Worm (Caenorhabditis elegans) whole organism, L4 larva: ENCODE data around the gene scl-19.

Experiments used
- Y48G9A.11 ChIP-seq: fragments of 200-800 bp; sonication (Bioruptor generic); IDR thresholded peaks from 2 replicates; pipeline ENCODE4 v1.3.6; 2022; ENCODE audit warnings: missing genetic modification reagents, missing genetic modification characterization, missing compliant biosample characterization
- Y75B8A.6 ChIP-seq: fragments of 200-800 bp; sonication (Bioruptor generic); IDR thresholded peaks from 2 replicates; pipeline ENCODE4 v1.3.6; 2022; ENCODE audit warnings: missing genetic modification reagents, missing genetic modification characterization, missing compliant biosample characterization
- aha-1 ChIP-seq: fragments of 150-350 bp; peaks from one replicate; lab custom pipeline; 2014; ENCODE audit warnings: missing biosample characterization, missing genetic modification characterization
- attf-4 ChIP-seq: sonication (generic microtip); optimal IDR thresholded peaks from 3 replicates; lab custom pipeline; 2017; ENCODE audit warnings: missing biosample characterization, missing genetic modification characterization
- ces-1 ChIP-seq: fragments of 150-350 bp; sonication (generic microtip); optimal IDR thresholded peaks from 4 replicates; lab custom pipeline; 2014; ENCODE audit warnings: missing biosample characterization, missing genetic modification reagents, missing genetic modification characterization
- ctbp-1 ChIP-seq: fragments of 200-800 bp; sonication (Bioruptor generic); IDR thresholded peaks from 2 replicates; pipeline ENCODE4 v1.3.6; 2022; ENCODE audit warnings: missing genetic modification reagents, missing genetic modification characterization, missing compliant biosample characterization
- daf-19 ChIP-seq: fragments of 200-800 bp; sonication (Bioruptor generic); conservative IDR thresholded peaks from 2 replicates; pipeline ENCODE4 v1.3.6; 2022; ENCODE audit warnings: missing genetic modification characterization, missing compliant biosample characterization
- duxl-1 ChIP-seq: sonication (generic microtip); optimal IDR thresholded peaks from 2 replicates; lab custom pipeline; 2016; ENCODE audit warnings: mild to moderate bottlenecking, missing genetic modification characterization, moderate library complexity, missing compliant biosample characterization; ENCODE audit not compliant: poor library complexity
- egl-43 ChIP-seq: fragments of 200-800 bp; sonication (Bioruptor generic); IDR thresholded peaks from 2 replicates; pipeline ENCODE4 v1.3.6; 2022; ENCODE audit warnings: missing genetic modification reagents, missing genetic modification characterization, missing compliant biosample characterization
- fkh-10 ChIP-seq: fragments of 150-350 bp; optimal IDR thresholded peaks from 2 replicates; lab custom pipeline; 2014; ENCODE audit warnings: missing biosample characterization, missing genetic modification reagents, missing genetic modification characterization
- lin-1 ChIP-seq: fragments of 200-800 bp; sonication (Bioruptor generic); IDR thresholded peaks from 2 replicates; pipeline ENCODE4 v1.3.6; 2022; ENCODE audit warnings: missing genetic modification reagents, missing genetic modification characterization, missing compliant biosample characterization
- lin-29 ChIP-seq: fragments of 200-800 bp; sonication (Bioruptor generic); IDR thresholded peaks from 2 replicates; pipeline ENCODE4 v1.3.6; 2022; ENCODE audit warnings: missing genetic modification reagents, missing genetic modification characterization, missing compliant biosample characterization
- lin-38 ChIP-seq: fragments of 200-800 bp; sonication (Bioruptor generic); IDR thresholded peaks from 2 replicates; pipeline ENCODE4 v1.3.6; 2022; ENCODE audit warnings: missing genetic modification reagents, missing genetic modification characterization, missing compliant biosample characterization
- lsy-2 ChIP-seq, 2 experiments: fragments of 150-350 bp in 1 of 2; sonication (generic microtip) in 1 of 2; optimal IDR thresholded peaks; 2 replicates each; lab custom pipeline; 2014 to 2017; ENCODE audit warnings: missing biosample characterization in 2 of 2, missing genetic modification characterization in 2 of 2
- mep-1 ChIP-seq: fragments of 150-350 bp; sonication (generic microtip); optimal IDR thresholded peaks from 3 replicates; lab custom pipeline; 2014; ENCODE audit warnings: missing biosample characterization, missing genetic modification characterization
- mxl-2 ChIP-seq: fragments of 200-800 bp; sonication (Bioruptor generic); conservative IDR thresholded peaks from 2 replicates; pipeline ENCODE4 v1.3.6; 2022; ENCODE audit warnings: missing genetic modification reagents, missing genetic modification characterization, missing compliant biosample characterization
- nhr-102 ChIP-seq: sonication (generic microtip); optimal IDR thresholded peaks from 2 replicates; lab custom pipeline; 2016; ENCODE audit warnings: mild to moderate bottlenecking, missing genetic modification characterization, moderate library complexity, missing compliant biosample characterization
- nhr-28 ChIP-seq: fragments of 150-350 bp; optimal IDR thresholded peaks from 2 replicates; lab custom pipeline; 2014; ENCODE audit warnings: missing biosample characterization, missing genetic modification characterization
- nhr-6 ChIP-seq: fragments of 150-350 bp; optimal IDR thresholded peaks from 2 replicates; lab custom pipeline; 2014; ENCODE audit warnings: missing biosample characterization, missing genetic modification characterization
- nhr-77 ChIP-seq: fragments of 150-350 bp; optimal IDR thresholded peaks from 2 replicates; lab custom pipeline; 2014; ENCODE audit warnings: missing biosample characterization, missing genetic modification characterization
- pqm-1 ChIP-seq: sonication (generic microtip); optimal IDR thresholded peaks from 2 replicates; lab custom pipeline; 2017; ENCODE audit warnings: missing biosample characterization, missing genetic modification characterization
- set-16 ChIP-seq: fragments of 200-800 bp; sonication (Bioruptor generic); IDR thresholded peaks from 2 replicates; pipeline ENCODE4 v1.3.6; 2022; ENCODE audit warnings: missing genetic modification reagents, missing genetic modification characterization, missing compliant biosample characterization
- skn-1 ChIP-seq: fragments of 150-350 bp; optimal IDR thresholded peaks from 2 replicates; lab custom pipeline; 2014; ENCODE audit warnings: missing biosample characterization, missing genetic modification characterization
- snpc-4 ChIP-seq: fragments of 150-350 bp; optimal IDR thresholded peaks from 2 replicates; lab custom pipeline; 2014; ENCODE audit warnings: missing biosample characterization, missing genetic modification characterization
- spr-3 ChIP-seq: fragments of 200-800 bp; sonication (Bioruptor generic); optimal IDR thresholded peaks from 2 replicates; lab custom pipeline; 2018; ENCODE audit warnings: mild to moderate bottlenecking, missing genetic modification characterization, missing compliant biosample characterization
- tra-1 ChIP-seq: fragments of 200-800 bp; sonication (Bioruptor generic); IDR thresholded peaks from 2 replicates; pipeline ENCODE4 v1.3.6; 2022; ENCODE audit warnings: missing genetic modification reagents, missing genetic modification characterization, missing compliant biosample characterization
- unc-130 ChIP-seq: sonication (generic microtip); optimal IDR thresholded peaks from 2 replicates; lab custom pipeline; 2016; ENCODE audit warnings: missing genetic modification reagents, missing genetic modification characterization, missing compliant biosample characterization
- unc-62 ChIP-seq, 3 experiments: fragments of 150-350 bp in 1 of 3; sonication (generic microtip); optimal IDR thresholded peaks in 2 of 3; peaks in 1 of 3; 1 replicate in 1 of 3; 2 replicates in 2 of 3; lab custom pipeline; 2014 to 2017; ENCODE audit warnings: missing biosample characterization in 3 of 3, missing genetic modification characterization in 3 of 3, missing genetic modification reagents in 3 of 3, missing genotype in 1 of 3
- vab-7 ChIP-seq: fragments of 200-800 bp; sonication (Bioruptor generic); IDR thresholded peaks from 2 replicates; pipeline ENCODE4 v1.3.6; 2022; ENCODE audit warnings: missing genetic modification reagents, missing genetic modification characterization, missing compliant biosample characterization
- zag-1 ChIP-seq: fragments of 150-350 bp; optimal IDR thresholded peaks from 2 replicates; lab custom pipeline; 2014; ENCODE audit warnings: missing biosample characterization, missing genetic modification characterization
- zfp-2 ChIP-seq: sonication (generic microtip); optimal IDR thresholded peaks from 2 replicates; lab custom pipeline; 2016; ENCODE audit warnings: mild to moderate bottlenecking, missing genetic modification characterization, missing compliant biosample characterization
- ztf-11 ChIP-seq: fragments of 150-350 bp; optimal IDR thresholded peaks from 2 replicates; lab custom pipeline; 2014; ENCODE audit warnings: missing biosample characterization, missing genetic modification characterization

The scl-19 gene

DNA sequence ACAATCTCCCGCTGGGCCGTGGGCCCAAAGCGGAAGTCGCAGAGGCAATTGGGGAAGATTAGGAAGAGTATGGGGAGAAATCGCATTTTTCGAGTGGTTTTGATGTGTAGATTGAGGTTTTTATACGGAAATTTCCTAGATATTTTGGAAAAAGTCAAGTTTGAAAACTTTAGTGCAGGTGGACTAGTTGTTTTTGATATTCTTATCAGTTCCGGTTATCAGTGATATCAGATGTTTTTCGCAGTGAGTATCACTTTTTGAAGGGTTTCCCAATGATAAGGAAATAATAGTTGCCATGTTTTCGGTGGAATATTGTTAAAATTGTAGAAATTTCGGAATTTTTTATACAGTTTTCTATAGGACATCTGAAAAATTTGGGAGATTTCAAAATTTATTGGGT, 2.6 kb downstream of the scl-19 start, which contains the start of gene scl-20:
scl-20 (minus strand) TSS at position 101 of the 400 bp plus-strand sequence.
- TF ChIP-seq zag-1 (tag; lab: Kevin White, UChicago) (no peak), tra-1 (GFP tag; lab: Robert Waterston, UW) (no peak), lin-38 (GFP tag; lab: Robert Waterston, UW) (no peak)

DNA sequence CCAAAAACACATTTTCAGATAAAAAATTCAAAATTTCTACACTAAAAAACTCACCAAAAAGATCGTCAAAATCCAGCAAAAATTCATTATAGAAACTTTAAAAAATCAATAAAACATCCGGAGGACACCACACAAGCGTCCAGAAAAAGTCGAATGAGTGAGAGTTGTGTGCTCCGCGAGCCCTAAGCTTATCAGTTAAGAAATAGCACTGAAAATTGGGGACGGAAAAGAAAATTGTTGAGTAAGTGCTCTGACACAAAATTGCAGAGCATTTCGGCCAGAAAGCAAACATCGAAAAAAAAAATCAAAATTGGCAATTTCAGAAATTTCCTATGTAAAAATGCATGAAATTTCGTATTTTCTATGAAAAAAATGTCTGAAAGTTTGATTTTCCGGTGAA, 5.9 kb downstream of the scl-19 start:
- TF ChIP-seq duxl-1 (peak; percentile 93), nhr-6 (tag; lab: Kevin White, UChicago) (no peak), nhr-28 (tag; lab: Kevin White, UChicago) (peak; percentile 1)

ce11 chrV:18742108-18742507, 10.3 kb downstream of the scl-19 start, which contains the start of gene clec-250:
Gene clec-250, minus strand, starts transcription at chrV:18742208.
- TF ChIP-seq mep-1 (tag; lab: Kevin White, UChicago) (no peak), Y48G9A.11 (GFP tag; lab: Robert Waterston, UW) (no peak), zfp-2 (tag; lab: Kevin White, UChicago) (no peak), duxl-1 (no peak), ces-1 (GFP tag; lab: Kevin White, UChicago) (no peak), spr-3 (GFP tag; lab: Kevin White, UChicago) (no peak), attf-4 (no peak), snpc-4 (tag; lab: Kevin White, UChicago) (no peak), fkh-10 (GFP tag; lab: Kevin White, UChicago) (no peak), nhr-77 (no peak), ztf-11 (no peak), Y75B8A.6 (GFP tag; lab: Robert Waterston, UW) (no peak), unc-62 (GFP tag; optimal IDR thresholded peaks at IDR 0.05 in 1 of 2; lab: Kevin White, UChicago) (no peak), unc-62 (tag; optimal IDR thresholded peaks at IDR 0.05; lab: Kevin White, UChicago) (no peak)

- peak; percentile 35 for TF ChIP-seq aha-1 (tag; lab: Kevin White, UChicago)
- TF ChIP-seq nhr-102 (tag; lab: Kevin White, UChicago): no peak
- peak; percentile 51; the same call in 1 of the 2 replicates for TF ChIP-seq set-16 (GFP tag; lab: Robert Waterston, UW)
These were observed 15.3 kb downstream of the scl-19 start, which contains the start of gene clec-251 for ce11 chrV:18746937-18747660. Gene clec-251, minus strand, starts transcription at chrV:18746987.

DNA sequence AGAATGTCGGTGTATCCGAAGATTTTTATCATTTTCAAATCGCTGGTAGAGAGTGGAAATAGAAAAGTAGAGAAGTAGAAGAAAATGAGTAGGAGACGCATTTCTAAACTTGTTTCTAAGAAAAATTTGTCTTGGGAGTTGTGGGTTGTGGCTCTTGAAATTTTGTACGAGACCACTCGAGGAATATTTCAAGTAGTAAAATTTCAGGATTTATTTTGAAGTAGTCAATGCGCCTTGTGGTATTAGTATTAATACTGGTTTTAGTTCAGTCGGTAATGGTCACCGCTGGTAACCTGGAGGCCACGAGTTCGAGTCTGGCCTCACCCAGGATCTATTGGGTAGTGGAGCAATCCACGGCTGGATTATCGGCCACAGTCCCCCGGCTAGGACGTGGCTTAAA, 16.9 kb downstream of the scl-19 start, which contains the start of gene clec-252:
clec-252 (minus strand) TSS at position 101 of the 400 bp plus-strand sequence.
- TF ChIP-seq egl-43: no peak
- peak in 1 of 2 experiments; percentile 41 for TF ChIP-seq unc-62 (GFP tag; optimal IDR thresholded peaks at IDR 0.05 in 1 of 2; lab: Kevin White, UChicago)
- TF ChIP-seq unc-62 (tag; optimal IDR thresholded peaks at IDR 0.05; lab: Kevin White, UChicago): no peak
- TF ChIP-seq, all 104 proteins: peak for 1

DNA sequence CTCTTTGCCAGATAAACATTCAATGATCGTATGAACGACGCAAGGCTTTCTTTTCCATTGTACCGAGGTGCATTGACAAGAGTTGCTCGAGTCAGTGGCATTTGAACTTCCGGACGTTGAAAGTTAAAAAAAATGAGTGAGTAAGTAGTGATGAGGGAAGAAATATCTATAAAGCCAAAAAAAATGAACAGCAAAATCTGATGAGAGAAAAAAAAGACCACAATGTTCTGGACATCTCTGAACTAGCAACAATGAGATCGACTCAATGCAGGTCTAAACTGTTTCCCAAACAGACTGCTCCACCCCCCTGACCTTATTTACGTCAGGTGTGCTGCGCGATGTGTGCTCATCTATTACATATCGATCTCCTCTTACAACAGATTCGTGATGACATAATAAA, 18.7 kb downstream of the scl-19 start, which contains the start of the genes F11D11.21 and F11D11.12:
F11D11.21 (minus strand) TSS at position 101 of the 400 bp plus-strand sequence.
F11D11.12 (minus strand) TSS at position 238 of the 400 bp plus-strand sequence.
- TF ChIP-seq lsy-2 (tag; optimal IDR thresholded peaks at IDR 0.05; lab: Kevin White, UChicago) (no peak), daf-19 (GFP tag; lab: Robert Waterston, UW) (no peak), unc-62 (GFP tag; optimal IDR thresholded peaks at IDR 0.05 in 1 of 2; lab: Kevin White, UChicago) (peak in 1 of 2 experiments; percentile 17), unc-62 (tag; optimal IDR thresholded peaks at IDR 0.05; lab: Kevin White, UChicago) (no peak), ctbp-1 (GFP tag; lab: Robert Waterston, UW) (no peak), pqm-1 (tag; lab: Kevin White, UChicago) (no peak)
- TF ChIP-seq, all 104 proteins: peak for 1

- TF ChIP-seq lin-29 (GFP tag; lab: Robert Waterston, UW) (no peak), unc-130 (no peak), lin-1 (no peak), vab-7 (GFP tag; lab: Robert Waterston, UW) (no peak), egl-43 (no peak), mxl-2 (GFP tag; lab: Robert Waterston, UW) (no peak), skn-1 (tag; lab: Kevin White, UChicago) (no peak), fkh-10 (GFP tag; lab: Kevin White, UChicago) (no peak), Y48G9A.11 (GFP tag; lab: Robert Waterston, UW) (no peak), duxl-1 (no peak)
These were observed 21.2 kb downstream of the scl-19 start, which contains the start of gene F11D11.6 for ce11 chrV:18753036-18753435. Gene F11D11.6, minus strand, starts transcription at chrV:18753136.
